Worm (Caenorhabditis elegans) whole organism, L4/young adult: Measurements from ENCODE around the gene C53D6.8.

Source experiments
- dao-5 ChIP-seq: sonication (generic microtip); optimal IDR thresholded peaks from 2 replicates; lab custom pipeline; 2016; ENCODE audit warnings: missing genotype, missing genetic modification characterization, moderate library complexity, missing compliant biosample characterization
- him-1 ChIP-seq: sonication (generic microtip); optimal IDR thresholded peaks from 2 replicates; lab custom pipeline; 2016; ENCODE audit warnings: missing genotype, missing genetic modification reagents, missing genetic modification characterization, missing compliant biosample characterization

DNA sequence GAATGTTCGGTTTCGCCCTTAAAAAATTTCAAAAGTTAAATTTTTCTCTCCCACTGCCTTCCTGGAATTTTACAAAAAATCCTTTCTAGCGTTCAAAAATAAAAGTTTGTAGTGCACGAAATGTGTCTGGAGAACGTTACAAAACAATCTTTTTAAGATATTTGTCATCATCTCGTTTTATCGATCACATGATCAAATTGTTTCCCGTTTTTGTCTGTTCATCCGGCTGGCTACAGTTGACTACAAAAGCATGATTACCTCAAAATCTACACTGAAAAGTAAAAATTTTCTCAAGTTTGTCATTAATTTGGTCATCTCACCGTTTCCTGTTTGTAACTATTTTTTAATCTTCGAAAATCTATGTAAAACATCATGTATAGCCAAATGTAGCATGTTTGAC lies 48.5 kb upstream of the C53D6.8 start:
- TF ChIP-seq him-1 (tag; lab: Kevin White, UChicago) (no peak), dao-5 (tag; lab: Kevin White, UChicago) (no peak)
